Fruit fly (Drosophila melanogaster): ENCODE data around the gene CG8607.

CG8607 gene

DNA sequence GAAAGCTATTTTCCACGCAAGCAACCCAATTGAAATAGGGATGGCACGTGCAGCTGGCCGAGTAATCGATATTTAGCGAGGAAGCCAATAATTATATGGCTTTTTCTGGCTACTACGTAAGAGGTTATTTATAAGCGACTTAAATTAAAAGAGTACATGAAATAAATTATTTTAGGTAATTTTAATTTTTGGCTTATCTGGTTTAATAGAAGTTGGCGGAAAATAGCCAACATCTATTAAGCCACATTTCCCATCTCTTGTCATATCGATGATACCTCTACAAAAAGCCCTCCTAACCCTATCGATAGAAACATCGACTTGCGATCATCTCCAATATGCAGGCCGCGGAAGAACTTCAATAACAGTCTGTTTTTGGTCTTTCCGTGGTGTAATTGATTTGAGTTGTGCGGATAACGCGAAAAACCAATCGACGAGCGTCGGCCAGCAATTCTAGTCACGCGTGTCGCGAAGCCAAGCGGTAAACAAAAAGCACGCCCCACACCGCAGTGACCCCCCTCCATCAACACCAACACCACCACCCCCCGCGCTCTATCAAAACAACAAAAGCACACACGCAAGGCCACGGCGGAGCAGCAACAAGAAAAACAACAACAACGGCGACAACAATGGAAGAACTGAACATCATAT, 28.2 kb downstream of the CG8607 start, which contains the start of the genes Srp19 and qm:
Gene Srp19, minus strand, starts transcription at position 51 of the 648 bp plus-strand sequence.
Gene qm, plus strand, starts transcription at position 330 of the 648 bp plus-strand sequence.
- TF ChIP-seq insv (GFP tag; optimal IDR thresholded peaks at IDR 0.05) (peak in 1 of 2 experiments; percentile 23), Spps (tag; optimal IDR thresholded peaks at IDR 0.05) (no peak), B-H1 (GFP tag; IDR thresholded peaks at IDR 0.05) (peak; percentile 11; the same call in 1 of the 3 replicates), CG10366 (GFP tag; IDR thresholded peaks at IDR 0.05) (no peak; the same call in 1 of the 2 replicates), CG10321 (GFP tag; IDR thresholded peaks at IDR 0.05) (no peak), Usf (GFP tag; optimal IDR thresholded peaks at IDR 0.05) (no peak), CG17912 (GFP tag; optimal IDR thresholded peaks at IDR 0.05) (no peak), CG31365 (tag; optimal IDR thresholded peaks at IDR 0.05) (no peak), CG2129 (GFP tag; IDR thresholded peaks at IDR 0.05; ENCODE audit: partially characterized antibody) (peak; percentile 59; the same call in 1 of the 2 replicates), gfzf (GFP tag; optimal IDR thresholded peaks at IDR 0.05) (no peak), CG16779 (GFP tag; IDR thresholded peaks at IDR 0.05) (peak; percentile 59; the same call in 1 of the 2 replicates), CG14050 (GFP tag; IDR thresholded peaks at IDR 0.05) (no peak), CG1602 (GFP tag; optimal IDR thresholded peaks at IDR 0.05) (peak; percentile 36), CG34224 (GFP tag; IDR thresholded peaks at IDR 0.05; ENCODE audit: partially characterized antibody) (peak; percentile 70), Hr78 (GFP tag; optimal IDR thresholded peaks at IDR 0.05) (peak in 1 of 2 experiments; percentile 96), Doc2 (GFP tag; IDR thresholded peaks at IDR 0.05) (no peak), CG31441 (GFP tag; IDR thresholded peaks at IDR 0.05) (peak; percentile 50; the same call in 1 of the 2 replicates), CG12071 (GFP tag; optimal IDR thresholded peaks at IDR 0.05) (peak; percentile 55), cg (GFP tag; optimal IDR thresholded peaks at IDR 0.05) (no peak), Adf1 (GFP tag; IDR thresholded peaks at IDR 0.05) (peak; percentile 41), CG2678 (tag; optimal IDR thresholded peaks at IDR 0.05) (peak; percentile 33), ase (GFP tag; IDR thresholded peaks at IDR 0.05) (0 out of 3 replicates have a peak, but pooled peaks have one; percentile 11), CG17568 (GFP tag; optimal IDR thresholded peaks at IDR 0.05) (no peak), seq (GFP tag; IDR thresholded peaks at IDR 0.05) (no peak), CG13894 (tag; optimal IDR thresholded peaks at IDR 0.05) (peak; percentile 45), chn (GFP tag; optimal IDR thresholded peaks at IDR 0.05) (peak; percentile 44), zfh2 (GFP tag; optimal IDR thresholded peaks at IDR 0.05) (peak; percentile 76), CG1792 (GFP tag; optimal IDR thresholded peaks at IDR 0.05) (peak; percentile 20), CG7987 (GFP tag; optimal IDR thresholded peaks at IDR 0.05) (peak; percentile 1), CG11504 (tag; optimal IDR thresholded peaks at IDR 0.05) (no peak), dmrt11E (tag; optimal IDR thresholded peaks at IDR 0.05) (peak; percentile 23), Mes4 (GFP tag; optimal IDR thresholded peaks at IDR 0.05) (no peak), CG10565 (GFP tag; optimal IDR thresholded peaks at IDR 0.05) (no peak), CG9437 (GFP tag; optimal IDR thresholded peaks at IDR 0.05) (no peak), caup (GFP tag; optimal IDR thresholded peaks at IDR 0.05; ENCODE audit: severe bottlenecking) (peak; percentile 22), slp2 (GFP tag; optimal IDR thresholded peaks at IDR 0.05) (no peak), CG32767 (GFP tag; IDR thresholded peaks at IDR 0.05) (no peak), CG6689 (GFP tag; IDR thresholded peaks at IDR 0.05) (peak; percentile 29; the same call in 1 of the 2 replicates), Bgb (GFP tag; IDR thresholded peaks at IDR 0.05; ENCODE audit: partially characterized antibody) (peak; percentile 81), CG31224 (GFP tag; IDR thresholded peaks at IDR 0.05) (no peak), Fer1 (GFP tag; optimal IDR thresholded peaks at IDR 0.05) (peak; percentile 51), sima (GFP tag; optimal IDR thresholded peaks at IDR 0.05) (no peak), CG2202 (tag; optimal IDR thresholded peaks at IDR 0.05) (no peak), Camta (GFP tag; optimal IDR thresholded peaks at IDR 0.05) (peak; percentile 53), jumu (GFP tag; optimal IDR thresholded peaks at IDR 0.05) (peak; percentile 64), sens (GFP tag) (peak; percentile 84), kay (GFP tag; optimal IDR thresholded peaks at IDR 0.05) (peak; percentile 54), Atf3 (GFP tag; optimal IDR thresholded peaks at IDR 0.05) (peak; percentile 1), onecut (GFP tag; IDR thresholded peaks at IDR 0.05) (peak; percentile 44; the same call in 1 of the 2 replicates), ro (GFP tag; IDR thresholded peaks at IDR 0.05) (no peak)
